Worm (Caenorhabditis elegans): ENCODE data around the gene Y102A11A.5.

Y102A11A.5 gene

ce11 chrX:2070418-2070996 lies 39.1 kb upstream of the Y102A11A.5 start, which contains the start of gene acl-4:
Gene acl-4, minus strand, starts transcription at chrX:2070444.
- TF ChIP-seq fos-1 (tag; optimal IDR thresholded peaks at IDR 0.05): peak; percentile 14
- no peak for TF ChIP-seq unc-39 (tag; optimal IDR thresholded peaks at IDR 0.05)
- peak; percentile 14 for TF ChIP-seq nhr-129 (tag; optimal IDR thresholded peaks at IDR 0.05)

ce11 chrX:2068294-2068693 lies 36.9 kb upstream of the Y102A11A.5 start:
- TF ChIP-seq lsy-2 (tag; optimal IDR thresholded peaks at IDR 0.05) (no peak), fos-1 (tag; optimal IDR thresholded peaks at IDR 0.05) (peak; percentile 20), sma-9 (GFP tag; optimal IDR thresholded peaks at IDR 0.05) (peak; percentile 35), sma-9 (tag; optimal IDR thresholded peaks at IDR 0.05) (no peak)

- no peak for TF ChIP-seq nhr-11 (tag; optimal IDR thresholded peaks at IDR 0.05)
- TF ChIP-seq nhr-25 (tag; optimal IDR thresholded peaks at IDR 0.05): no peak
- TF ChIP-seq mbf-1 (tag; optimal IDR thresholded peaks at IDR 0.05): no peak
- TF ChIP-seq ama-1 (optimal IDR thresholded peaks at IDR 0.05): no peak
- no peak for TF ChIP-seq unc-62 (GFP tag; optimal IDR thresholded peaks at IDR 0.05)
- TF ChIP-seq ZK546.5 (tag; optimal IDR thresholded peaks at IDR 0.05): no peak
- TF ChIP-seq nhr-23 (tag; optimal IDR thresholded peaks at IDR 0.05): no peak
- TF ChIP-seq F13H6.1 (tag; optimal IDR thresholded peaks at IDR 0.05): no peak
- no peak for TF ChIP-seq peb-1 (tag; optimal IDR thresholded peaks at IDR 0.05)
- TF ChIP-seq sma-3 (GFP tag; optimal IDR thresholded peaks at IDR 0.05): no peak
Observed at ce11 chrX:2064730-2065129, 33.3 kb upstream of the Y102A11A.5 start, which contains the start of gene F49H12.7. Gene F49H12.7, plus strand, starts transcription at chrX:2065030.

- TF ChIP-seq fos-1 (tag; optimal IDR thresholded peaks at IDR 0.05) (peak; percentile 23), sem-4 (tag; optimal IDR thresholded peaks at IDR 0.05) (no peak)
Observed at ce11 chrX:2051602-2052001, 20.2 kb upstream of the Y102A11A.5 start, which contains the start of gene Y102A11A.1. Gene Y102A11A.1, plus strand, starts transcription at chrX:2051824.

ce11 chrX:2050212-2050611 lies 18.8 kb upstream of the Y102A11A.5 start:
- TF ChIP-seq sma-9 (GFP tag; optimal IDR thresholded peaks at IDR 0.05) (no peak), sma-9 (tag; optimal IDR thresholded peaks at IDR 0.05) (no peak), elt-1 (tag; optimal IDR thresholded peaks at IDR 0.05) (no peak), ceh-82 (tag; optimal IDR thresholded peaks at IDR 0.05) (no peak), lin-39 (tag; optimal IDR thresholded peaks at IDR 0.05) (no peak), F13H6.1 (tag; optimal IDR thresholded peaks at IDR 0.05) (no peak), blmp-1 (tag; optimal IDR thresholded peaks at IDR 0.05; ENCODE audit: insufficient read depth) (no peak), unc-62 (GFP tag; optimal IDR thresholded peaks at IDR 0.05) (no peak), skn-1 (tag; optimal IDR thresholded peaks at IDR 0.05) (no peak), mab-5 (tag; optimal IDR thresholded peaks at IDR 0.05) (no peak), alr-1 (tag; optimal IDR thresholded peaks at IDR 0.05) (no peak), ama-1 (optimal IDR thresholded peaks at IDR 0.05) (no peak), nhr-23 (tag; optimal IDR thresholded peaks at IDR 0.05) (no peak), ztf-4 (tag; optimal IDR thresholded peaks at IDR 0.05) (no peak), snpc-4 (tag; optimal IDR thresholded peaks at IDR 0.05) (no peak), nhr-237 (tag; optimal IDR thresholded peaks at IDR 0.05) (no peak), fos-1 (tag; optimal IDR thresholded peaks at IDR 0.05) (no peak), nhr-25 (tag; optimal IDR thresholded peaks at IDR 0.05) (no peak)

- TF ChIP-seq nhr-23 (tag; optimal IDR thresholded peaks at IDR 0.05): no peak
- TF ChIP-seq nhr-10 (tag; optimal IDR thresholded peaks at IDR 0.05): no peak
- no peak for TF ChIP-seq lin-11 (tag; optimal IDR thresholded peaks at IDR 0.05)
- no peak for TF ChIP-seq C34F6.9 (tag; optimal IDR thresholded peaks at IDR 0.05)
Observed at ce11 chrX:2048865-2049405, 17.5 kb upstream of the Y102A11A.5 start.

All from whole organism, L2 larva.